Worm (Caenorhabditis elegans) whole organism, L3 larva: Measurements from ENCODE around the gene F31D5.7.

ENCODE experiments used
- egl-27 ChIP-seq: sonication (generic microtip); optimal IDR thresholded peaks from 4 replicates; lab custom pipeline; 2017; ENCODE audit warnings: missing biosample characterization, missing genetic modification reagents, missing genetic modification characterization
- elt-1 ChIP-seq: fragments of 150-350 bp; optimal IDR thresholded peaks from 2 replicates; lab custom pipeline; 2014; ENCODE audit warnings: missing biosample characterization, missing genetic modification characterization
- elt-2 ChIP-seq: sonication (generic microtip); optimal IDR thresholded peaks from 2 replicates; lab custom pipeline; 2016; ENCODE audit warnings: missing genetic modification reagents, mild to moderate bottlenecking, missing genetic modification characterization, missing compliant biosample characterization
- fkh-10 ChIP-seq: sonication (generic microtip); optimal IDR thresholded peaks from 2 replicates; lab custom pipeline; 2017; ENCODE audit warnings: missing biosample characterization, missing genetic modification reagents, missing genetic modification characterization
- lin-15B ChIP-seq: fragments of 150-350 bp; optimal IDR thresholded peaks from 2 replicates; lab custom pipeline; 2014; ENCODE audit warnings: missing biosample characterization, missing genetic modification characterization
- lin-39 ChIP-seq: fragments of 150-350 bp; optimal IDR thresholded peaks from 2 replicates; lab custom pipeline; 2018; ENCODE audit warnings: missing biosample characterization, missing genetic modification reagents, missing genetic modification characterization
- mdl-1 ChIP-seq: fragments of 150-350 bp; optimal IDR thresholded peaks from 2 replicates; lab custom pipeline; 2014; ENCODE audit warnings: missing biosample characterization, missing genetic modification characterization
- nfya-1 ChIP-seq: sonication (generic microtip); optimal IDR thresholded peaks from 2 replicates; lab custom pipeline; 2017; ENCODE audit warnings: missing genetic modification characterization, mild to moderate bottlenecking, missing compliant biosample characterization, antibody characterized with exemption, moderate library complexity; ENCODE audit not compliant: insufficient read depth
- nhr-25 ChIP-seq: sonication (generic microtip); optimal IDR thresholded peaks from 2 replicates; lab custom pipeline; 2017; ENCODE audit warnings: missing biosample characterization, missing genetic modification characterization
- nhr-28 ChIP-seq: fragments of 150-350 bp; optimal IDR thresholded peaks from 2 replicates; lab custom pipeline; 2014; ENCODE audit warnings: missing biosample characterization, missing genetic modification characterization
- nhr-76 ChIP-seq: fragments of 150-350 bp; sonication (generic microtip); optimal IDR thresholded peaks from 5 replicates; lab custom pipeline; 2014; ENCODE audit warnings: missing biosample characterization, missing genetic modification characterization
- pqm-1 ChIP-seq: fragments of 150-350 bp; optimal IDR thresholded peaks from 2 replicates; lab custom pipeline; 2017; ENCODE audit warnings: missing biosample characterization, missing genetic modification characterization, inconsistent platforms
- snpc-4 ChIP-seq: fragments of 150-350 bp; optimal IDR thresholded peaks from 2 replicates; lab custom pipeline; 2014; ENCODE audit warnings: missing biosample characterization, missing genetic modification characterization

DNA sequence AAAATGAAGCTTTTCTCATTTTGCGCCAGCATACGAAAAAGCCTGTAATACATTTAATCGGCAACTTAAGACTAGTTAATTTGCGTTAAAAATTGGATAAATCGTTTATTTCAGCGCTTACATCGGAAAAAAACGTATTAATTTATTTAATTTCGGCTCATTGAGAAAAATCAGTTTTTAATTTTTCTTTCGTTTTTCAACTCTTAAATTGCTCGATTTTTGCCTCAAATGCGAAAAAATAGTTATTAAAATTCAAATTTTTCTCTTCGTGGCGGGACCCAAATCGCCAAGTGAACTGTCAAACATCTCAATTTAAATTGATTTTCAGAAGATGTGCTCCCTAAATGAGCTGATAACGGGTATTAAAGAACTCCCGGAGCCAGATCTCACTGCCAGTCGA is 11.8 kb downstream of the F31D5.7 start, which contains the start of gene C16A11.5:
- TF ChIP-seq elt-2 (tag; lab: Kevin White, UChicago) (no peak), nfya-1 (tag; lab: Kevin White, UChicago) (no peak), pqm-1 (tag; lab: Kevin White, UChicago) (no peak), mdl-1 (no peak), elt-1 (tag; lab: Kevin White, UChicago) (no peak), nhr-28 (tag; lab: Kevin White, UChicago) (no peak), snpc-4 (tag; lab: Kevin White, UChicago) (no peak), nhr-25 (no peak), lin-15B (tag; lab: Kevin White, UChicago) (no peak), fkh-10 (no peak), egl-27 (tag; lab: Kevin White, UChicago) (no peak), nhr-76 (tag; lab: Kevin White, UChicago) (no peak), lin-39 (tag; lab: Kevin White, UChicago) (no peak)
